Fruit fly (Drosophila melanogaster) whole organism, pupa: Measurements from ENCODE around the gene elB.

Source experiments
- CG14655 ChIP-seq: fragments of 200-800 bp; sonication (Bioruptor generic); optimal IDR thresholded peaks from 3 replicates; lab custom pipeline; 2017; ENCODE audit warnings: mild to moderate bottlenecking, missing biosample characterization, missing genetic modification reagents, missing genetic modification characterization
- CG15710 ChIP-seq: fragments of 200-800 bp; sonication (Bioruptor generic); optimal IDR thresholded peaks from 2 replicates; lab custom pipeline; 2018; ENCODE audit warnings: missing biosample characterization, mild to moderate bottlenecking, missing genetic modification characterization, moderate library complexity
- CG17806 ChIP-seq: fragments of 200-800 bp; sonication (Bioruptor generic); optimal IDR thresholded peaks from 2 replicates; lab custom pipeline; 2018; ENCODE audit warnings: missing biosample characterization, mild to moderate bottlenecking, missing genetic modification characterization, moderate library complexity
- CG9948 ChIP-seq: fragments of 200-800 bp; sonication (Bioruptor generic); optimal IDR thresholded peaks from 2 replicates; lab custom pipeline; 2018; ENCODE audit warnings: missing biosample characterization, mild to moderate bottlenecking, missing genetic modification characterization, moderate library complexity
- D1 ChIP-seq: fragments of 200-800 bp; sonication (Bioruptor generic); optimal IDR thresholded peaks from 2 replicates; lab custom pipeline; 2018; ENCODE audit warnings: missing biosample characterization, mild to moderate bottlenecking, missing genetic modification characterization, moderate library complexity
- EcR ChIP-seq: fragments of 200-800 bp; sonication (Bioruptor generic); optimal IDR thresholded peaks from 3 replicates; lab custom pipeline; 2019; ENCODE audit warnings: missing biosample characterization, missing genetic modification characterization, mild to moderate bottlenecking, moderate library complexity, missing genetic modification reagents
- Pif1B ChIP-seq: fragments of 200-800 bp; sonication (Bioruptor generic); optimal IDR thresholded peaks from 3 replicates; lab custom pipeline; 2016; ENCODE audit warnings: missing biosample characterization, missing genetic modification characterization
- Snoo ChIP-seq: fragments of 200-800 bp; sonication (Bioruptor generic); optimal IDR thresholded peaks from 3 replicates; lab custom pipeline; 2017; ENCODE audit warnings: missing biosample characterization, mild to moderate bottlenecking, missing genetic modification characterization, inconsistent platforms

- TF ChIP-seq EcR (GFP tag; lab: Kevin White, UChicago) (no peak), D1 (tag; lab: Kevin White, UChicago) (no peak), CG17806 (tag; lab: Kevin White, UChicago) (no peak), Pif1B (GFP tag; lab: Kevin White, UChicago) (no peak), CG15710 (no peak), CG14655 (no peak), CG9948 (no peak), Snoo (no peak)
Measured at dm6 chr2L:14394298-14395064, 14.9 kb downstream of the elB start.
